Worm (Caenorhabditis elegans) whole organism, L1 larva: ENCODE data around the gene sut-1.

Experiments
- F16B12.6 ChIP-seq: fragments of 150-350 bp; optimal IDR thresholded peaks from 2 replicates; lab custom pipeline; 2014; ENCODE audit warnings: missing biosample characterization, missing genetic modification characterization
- alr-1 ChIP-seq: fragments of 200-800 bp; sonication (Bioruptor generic); optimal IDR thresholded peaks from 2 replicates; lab custom pipeline; 2018; ENCODE audit warnings: borderline replicate concordance, mild to moderate bottlenecking, missing genetic modification characterization, missing compliant biosample characterization
- aly-2 ChIP-seq: fragments of 150-350 bp; optimal IDR thresholded peaks from 2 replicates; lab custom pipeline; 2014; ENCODE audit warnings: missing biosample characterization, missing genetic modification characterization
- blmp-1 ChIP-seq: fragments of 150-350 bp; optimal IDR thresholded peaks from 2 replicates; lab custom pipeline; 2014; ENCODE audit warnings: missing biosample characterization, missing genetic modification characterization
- ceh-63 ChIP-seq: fragments of 200-800 bp; sonication (Bioruptor generic); optimal IDR thresholded peaks from 2 replicates; lab custom pipeline; 2018; ENCODE audit warnings: mild to moderate bottlenecking, missing genetic modification characterization, missing compliant biosample characterization
- ceh-8 ChIP-seq: fragments of 200-800 bp; sonication (Bioruptor generic); optimal IDR thresholded peaks from 2 replicates; lab custom pipeline; 2018; ENCODE audit warnings: mild to moderate bottlenecking, missing genetic modification characterization, moderate library complexity, missing compliant biosample characterization
- ceh-82 ChIP-seq, 3 experiments: fragments of 150-350 bp in 1 of 3; sonication (generic microtip) in 2 of 3; optimal IDR thresholded peaks; 2 replicates each; lab custom pipeline; 2014 to 2017; ENCODE audit warnings: missing biosample characterization in 3 of 3, missing genetic modification characterization in 3 of 3
- ceh-88 ChIP-seq: fragments of 200-800 bp; sonication (Bioruptor generic); IDR thresholded peaks from 2 replicates; pipeline ENCODE4 v1.3.6; 2022; ENCODE audit warnings: missing genetic modification characterization, missing compliant biosample characterization
- ces-1 ChIP-seq: fragments of 150-350 bp; optimal IDR thresholded peaks from 2 replicates; lab custom pipeline; 2014; ENCODE audit warnings: missing biosample characterization, missing genetic modification reagents, missing genetic modification characterization
- dpl-1 ChIP-seq, 3 experiments: fragments of 150-350 bp in 2 of 3; sonication (generic microtip) in 1 of 3; optimal IDR thresholded peaks; 2 replicates each; lab custom pipeline; 2014 to 2017; ENCODE audit warnings: missing biosample characterization in 3 of 3, missing genetic modification characterization in 3 of 3, missing genetic modification reagents in 3 of 3
- dsc-1 ChIP-seq: sonication (generic microtip); optimal IDR thresholded peaks from 2 replicates; lab custom pipeline; 2016; ENCODE audit warnings: mild to moderate bottlenecking, missing genetic modification characterization, missing compliant biosample characterization
- efl-1 ChIP-seq, 4 experiments: fragments of 150-350 bp; optimal IDR thresholded peaks in 3 of 4; peaks in 1 of 4; 1 replicate in 1 of 4; 2 replicates in 3 of 4; lab custom pipeline; 2014; ENCODE audit warnings: missing biosample characterization in 2 of 4, missing genetic modification characterization in 2 of 4, missing genetic modification reagents in 2 of 4
- egl-13 ChIP-seq: sonication (generic microtip); optimal IDR thresholded peaks from 2 replicates; lab custom pipeline; 2016; ENCODE audit warnings: missing genotype, missing genetic modification reagents, missing genetic modification characterization, missing compliant biosample characterization
- egl-27 ChIP-seq, 2 experiments: fragments of 150-350 bp in 1 of 2; sonication (generic microtip); optimal IDR thresholded peaks; 3 replicates each; lab custom pipeline; 2017 to 2018; ENCODE audit warnings: missing biosample characterization in 2 of 2, missing genetic modification characterization in 2 of 2, missing genetic modification reagents in 2 of 2
- elt-2 ChIP-seq: sonication (generic microtip); optimal IDR thresholded peaks from 2 replicates; lab custom pipeline; 2016; ENCODE audit warnings: missing genetic modification characterization, mild to moderate bottlenecking, inconsistent platforms, missing compliant biosample characterization, missing genetic modification reagents
- elt-3 ChIP-seq, 6 experiments: fragments of 150-350 bp in 1 of 6; sonication (generic microtip); optimal IDR thresholded peaks; 2 replicates each; lab custom pipeline; 2017 to 2018; ENCODE audit warnings: missing biosample characterization in 6 of 6, missing genetic modification characterization in 6 of 6, inconsistent platforms in 1 of 6
- ets-5 ChIP-seq: fragments of 200-800 bp; sonication (Bioruptor generic); IDR thresholded peaks from 2 replicates; pipeline ENCODE4 v1.3.6; 2022; ENCODE audit warnings: missing genetic modification characterization, missing compliant biosample characterization
- fkh-4 ChIP-seq: sonication (generic microtip); optimal IDR thresholded peaks from 2 replicates; lab custom pipeline; 2016; ENCODE audit warnings: missing compliant biosample characterization, missing genetic modification characterization, borderline replicate concordance
- fkh-8 ChIP-seq: sonication (generic microtip); optimal IDR thresholded peaks from 2 replicates; lab custom pipeline; 2016; ENCODE audit warnings: mild to moderate bottlenecking, missing genetic modification characterization, missing compliant biosample characterization
- fos-1 ChIP-seq: fragments of 150-350 bp; optimal IDR thresholded peaks from 2 replicates; lab custom pipeline; 2014; ENCODE audit warnings: missing biosample characterization, missing genetic modification characterization
- grh-1 ChIP-seq: fragments of 200-800 bp; sonication (Bioruptor generic); IDR thresholded peaks from 2 replicates; pipeline ENCODE4 v1.3.6; 2022; ENCODE audit warnings: missing genetic modification reagents, missing genetic modification characterization, missing compliant biosample characterization
- isw-1 ChIP-seq: fragments of 200-800 bp; sonication (Bioruptor generic); IDR thresholded peaks from 2 replicates; pipeline ENCODE4 v1.3.6; 2022; ENCODE audit warnings: missing genetic modification characterization, missing compliant biosample characterization
- jun-1 ChIP-seq: fragments of 150-350 bp; optimal IDR thresholded peaks from 2 replicates; lab custom pipeline; 2014; ENCODE audit warnings: missing biosample characterization, missing genetic modification reagents, missing genetic modification characterization
- lin-14 ChIP-seq: fragments of 200-800 bp; sonication (Bioruptor generic); optimal IDR thresholded peaks from 2 replicates; lab custom pipeline; 2018; ENCODE audit warnings: mild to moderate bottlenecking, missing genetic modification characterization, moderate library complexity, missing compliant biosample characterization
- lin-35 ChIP-seq, 2 experiments: fragments of 150-350 bp; optimal IDR thresholded peaks; 2 replicates each; lab custom pipeline; 2014; ENCODE audit warnings: missing biosample characterization in 2 of 2, missing genetic modification characterization in 2 of 2, missing genetic modification reagents in 2 of 2
- lin-39 ChIP-seq: fragments of 150-350 bp; optimal IDR thresholded peaks from 2 replicates; lab custom pipeline; 2014; ENCODE audit warnings: missing biosample characterization, missing genetic modification reagents, missing genetic modification characterization
- lir-3 ChIP-seq: sonication (generic microtip); optimal IDR thresholded peaks from 2 replicates; lab custom pipeline; 2016; ENCODE audit warnings: mild to moderate bottlenecking, missing genetic modification characterization, moderate library complexity, missing compliant biosample characterization; ENCODE audit not compliant: poor library complexity
- lsy-2 ChIP-seq, 2 experiments: fragments of 150-350 bp; optimal IDR thresholded peaks; 2 replicates each; lab custom pipeline; 2014; ENCODE audit warnings: missing biosample characterization in 2 of 2, missing genetic modification characterization in 2 of 2
- mdl-1 ChIP-seq, 2 experiments: fragments of 150-350 bp; optimal IDR thresholded peaks; 2 replicates each; lab custom pipeline; 2014 to 2017; ENCODE audit warnings: missing biosample characterization in 2 of 2, missing genetic modification characterization in 2 of 2, inconsistent platforms in 1 of 2
- nhr-19 ChIP-seq: fragments of 200-800 bp; sonication (Bioruptor generic); conservative IDR thresholded peaks from 2 replicates; pipeline ENCODE4 v1.3.6; 2022; ENCODE audit warnings: missing genetic modification characterization, missing compliant biosample characterization
- nhr-20 ChIP-seq: sonication (generic microtip); optimal IDR thresholded peaks from 2 replicates; lab custom pipeline; 2016; ENCODE audit warnings: mild to moderate bottlenecking, missing genetic modification characterization, missing compliant biosample characterization
- nhr-237 ChIP-seq: fragments of 150-350 bp; optimal IDR thresholded peaks from 2 replicates; lab custom pipeline; 2014; ENCODE audit warnings: missing biosample characterization, missing genetic modification characterization
- nhr-28 ChIP-seq: fragments of 150-350 bp; optimal IDR thresholded peaks from 2 replicates; lab custom pipeline; 2014; ENCODE audit warnings: missing biosample characterization, missing genetic modification characterization
- nhr-71 ChIP-seq: sonication (generic microtip); optimal IDR thresholded peaks from 2 replicates; lab custom pipeline; 2016; ENCODE audit warnings: mild to moderate bottlenecking, missing genetic modification characterization, moderate library complexity, missing compliant biosample characterization
- nhr-77 ChIP-seq: fragments of 150-350 bp; optimal IDR thresholded peaks from 2 replicates; lab custom pipeline; 2014; ENCODE audit warnings: missing biosample characterization, missing genetic modification characterization
- nhr-84 ChIP-seq: sonication (generic microtip); optimal IDR thresholded peaks from 2 replicates; lab custom pipeline; 2017; ENCODE audit warnings: missing biosample characterization, missing genetic modification characterization
- nhr-85 ChIP-seq: sonication (generic microtip); peaks from one replicate; lab custom pipeline; 2016; ENCODE audit warnings: missing genetic modification characterization, inconsistent platforms, missing compliant biosample characterization
- rnt-1 ChIP-seq: sonication (generic microtip); optimal IDR thresholded peaks from 2 replicates; lab custom pipeline; 2016; ENCODE audit warnings: mild to moderate bottlenecking, missing genetic modification characterization, moderate library complexity, missing compliant biosample characterization
- snpc-4 ChIP-seq: fragments of 150-350 bp; optimal IDR thresholded peaks from 2 replicates; lab custom pipeline; 2014; ENCODE audit warnings: missing biosample characterization, missing genetic modification characterization
- snu-23 ChIP-seq: sonication (generic microtip); optimal IDR thresholded peaks from 2 replicates; lab custom pipeline; 2016; ENCODE audit warnings: missing genetic modification characterization, missing compliant biosample characterization
- sptf-1 ChIP-seq: fragments of 150-350 bp; optimal IDR thresholded peaks from 2 replicates; lab custom pipeline; 2014; ENCODE audit warnings: missing biosample characterization, missing genetic modification characterization
- tbx-2 ChIP-seq: sonication (generic microtip); optimal IDR thresholded peaks from 2 replicates; lab custom pipeline; 2016; ENCODE audit warnings: missing genetic modification characterization, missing compliant biosample characterization
- unc-62 ChIP-seq: fragments of 150-350 bp; optimal IDR thresholded peaks from 2 replicates; lab custom pipeline; 2014; ENCODE audit warnings: missing biosample characterization, missing genetic modification reagents, missing genetic modification characterization
- unc-86 ChIP-seq: sonication (generic microtip); optimal IDR thresholded peaks from 2 replicates; lab custom pipeline; 2016; ENCODE audit warnings: missing genetic modification characterization, missing compliant biosample characterization
- unc-98 ChIP-seq: fragments of 200-800 bp; sonication (Bioruptor generic); IDR thresholded peaks from 2 replicates; pipeline ENCODE4 v1.3.6; 2022; ENCODE audit warnings: missing genetic modification characterization, missing compliant biosample characterization
- xbp-1 ChIP-seq: sonication (generic microtip); optimal IDR thresholded peaks from 2 replicates; lab custom pipeline; 2016; ENCODE audit warnings: missing genetic modification characterization, missing compliant biosample characterization
- zag-1 ChIP-seq: fragments of 150-350 bp; optimal IDR thresholded peaks from 2 replicates; lab custom pipeline; 2014; ENCODE audit warnings: missing biosample characterization, missing genetic modification characterization
- ztf-11 ChIP-seq, 2 experiments: sonication (generic microtip); optimal IDR thresholded peaks; 2 replicates each; lab custom pipeline; 2016 to 2017; ENCODE audit warnings: missing genetic modification characterization in 2 of 2, missing biosample characterization in 1 of 2, missing compliant biosample characterization in 1 of 2
- ztf-4 ChIP-seq: fragments of 150-350 bp; optimal IDR thresholded peaks from 2 replicates; lab custom pipeline; 2014; ENCODE audit warnings: missing biosample characterization, missing genetic modification characterization

Gene sut-1

DNA sequence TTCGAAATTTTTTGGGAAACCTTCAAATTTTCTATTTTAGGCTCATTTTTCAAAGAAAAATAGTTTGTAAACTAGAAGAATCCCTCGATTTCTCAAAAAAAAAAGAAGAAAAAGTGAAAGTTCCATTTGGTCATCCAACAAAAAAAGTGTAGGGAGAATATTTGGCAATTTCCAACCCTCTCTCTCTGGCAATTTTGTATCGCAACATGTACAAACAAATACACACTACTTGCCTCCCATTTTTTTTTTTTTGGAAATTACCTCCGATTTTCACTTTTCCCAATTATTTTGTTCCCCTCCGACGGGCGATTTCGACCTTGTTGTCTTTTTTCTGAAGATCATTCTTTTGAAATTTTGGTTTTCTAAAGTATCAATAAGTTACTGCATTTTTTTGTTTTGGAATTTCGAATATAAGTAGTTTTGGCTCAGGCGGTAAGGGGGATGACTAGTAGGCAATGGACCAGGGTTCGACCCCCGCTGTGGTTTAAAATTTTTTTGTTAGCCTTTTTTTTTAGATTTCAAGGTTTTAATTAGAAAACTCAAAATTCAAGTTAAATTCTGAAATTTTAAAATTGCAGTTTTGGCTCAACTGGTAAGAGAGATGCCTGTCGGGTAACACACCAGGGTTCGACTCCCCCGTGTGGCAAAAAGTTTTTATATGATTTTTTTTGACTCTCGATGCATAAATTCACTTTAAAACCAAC lies 34.4 kb downstream of the sut-1 start:
- peak; percentile 17 for TF ChIP-seq nhr-20 (tag; lab: Kevin White, UChicago)
- no peak for TF ChIP-seq unc-98
- no peak for TF ChIP-seq tbx-2 (tag; lab: Kevin White, UChicago)
- no peak for TF ChIP-seq dpl-1 (GFP tag; optimal IDR thresholded peaks at IDR 0.05; lab: Kevin White, UChicago)
- peak; percentile 61 for TF ChIP-seq lin-14 (GFP tag; lab: Kevin White, UChicago)
- TF ChIP-seq fos-1 = no peak
- no peak for TF ChIP-seq nhr-237
- TF ChIP-seq nhr-85 = peak; percentile 81
- peak; percentile 65 for TF ChIP-seq blmp-1 (tag; lab: Kevin White, UChicago)
- TF ChIP-seq unc-86 (tag; lab: Kevin White, UChicago) = no peak
- TF ChIP-seq lin-35 (GFP tag; optimal IDR thresholded peaks at IDR 0.05; lab: Kevin White, UChicago) = no peak
- TF ChIP-seq grh-1 (GFP tag; lab: Robert Waterston, UW) = 0 out of 2 replicates have a peak, but pooled peaks have one; percentile 35
- TF ChIP-seq unc-62 (GFP tag; lab: Kevin White, UChicago) = no peak
- TF ChIP-seq lsy-2 (tag; optimal IDR thresholded peaks at IDR 0.05; lab: Kevin White, UChicago) = peak; percentile 17 to 18
- TF ChIP-seq nhr-71 (tag; lab: Kevin White, UChicago) = no peak
- no peak for TF ChIP-seq egl-13 (tag; lab: Kevin White, UChicago)
- TF ChIP-seq ets-5 = no peak
- TF ChIP-seq fkh-4 (tag; lab: Kevin White, UChicago) = no peak
- no peak for TF ChIP-seq nhr-77

DNA sequence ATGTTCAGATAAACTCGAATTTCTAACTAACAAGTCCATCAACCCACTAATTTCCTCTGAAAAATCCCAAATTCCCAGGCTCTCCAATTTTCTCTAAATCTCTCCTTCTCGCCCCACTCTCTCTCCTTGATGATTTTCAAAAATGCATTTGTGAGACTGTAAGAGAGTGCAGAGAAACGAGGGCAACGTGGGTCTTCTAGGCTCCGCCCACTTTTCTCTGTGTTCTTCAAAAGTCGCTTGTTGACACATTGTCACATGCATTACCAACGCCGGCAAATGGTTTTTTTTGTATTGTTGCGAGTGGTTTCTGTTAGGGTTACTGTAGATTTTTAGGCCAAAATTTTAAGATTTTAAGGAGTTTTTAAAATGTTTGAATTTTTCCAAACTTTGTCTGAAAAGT lies 36.6 kb downstream of the sut-1 start:
- TF ChIP-seq nhr-85 (peak; percentile 76), ceh-82 (tag; optimal IDR thresholded peaks at IDR 0.05; lab: Kevin White, UChicago) (no peak), alr-1 (tag; lab: Kevin White, UChicago) (no peak), nhr-28 (tag; lab: Kevin White, UChicago) (no peak), lsy-2 (tag; optimal IDR thresholded peaks at IDR 0.05; lab: Kevin White, UChicago) (peak in 1 of 2 experiments; percentile 15), mdl-1 (tag; optimal IDR thresholded peaks at IDR 0.05; lab: Kevin White, UChicago) (peak in 1 of 2 experiments; percentile 64), dsc-1 (tag; lab: Kevin White, UChicago) (no peak), ces-1 (GFP tag; lab: Kevin White, UChicago) (no peak), aly-2 (tag; lab: Kevin White, UChicago) (no peak), elt-2 (tag; lab: Kevin White, UChicago) (no peak), unc-86 (tag; lab: Kevin White, UChicago) (no peak), unc-62 (GFP tag; lab: Kevin White, UChicago) (no peak), nhr-84 (tag; lab: Kevin White, UChicago) (no peak), lin-39 (tag; lab: Kevin White, UChicago) (no peak), sptf-1 (no peak), jun-1 (tag; lab: Kevin White, UChicago) (no peak), ceh-63 (GFP tag; lab: Kevin White, UChicago) (no peak), ceh-88 (GFP tag; lab: Robert Waterston, UW) (no peak), snpc-4 (tag; lab: Kevin White, UChicago) (no peak), ztf-4 (no peak), lir-3 (tag; lab: Kevin White, UChicago) (no peak), snu-23 (GFP tag; lab: Kevin White, UChicago) (peak; percentile 3), F16B12.6 (tag; lab: Kevin White, UChicago) (no peak), ceh-8 (GFP tag; lab: Kevin White, UChicago) (no peak), egl-27 (tag; optimal IDR thresholded peaks at IDR 0.05; lab: Kevin White, UChicago) (no peak), fkh-8 (tag; lab: Kevin White, UChicago) (no peak), elt-3 (tag; optimal IDR thresholded peaks at IDR 0.05; lab: Kevin White, UChicago) (no peak), lin-14 (GFP tag; lab: Kevin White, UChicago) (peak; percentile 50), grh-1 (GFP tag; lab: Robert Waterston, UW) (no peak), nhr-19 (GFP tag; lab: Robert Waterston, UW) (no peak), isw-1 (GFP tag; lab: Robert Waterston, UW) (no peak), ztf-11 (tag; optimal IDR thresholded peaks at IDR 0.05; lab: Kevin White, UChicago) (no peak), xbp-1 (no peak), efl-1 (optimal IDR thresholded peaks at IDR 0.05; lab: Kevin White, UChicago) (no peak), efl-1 (GFP tag; optimal IDR thresholded peaks at IDR 0.05 in 1 of 2; lab: Kevin White, UChicago) (peak in 1 of 2 experiments; percentile 62), lin-35 (GFP tag; optimal IDR thresholded peaks at IDR 0.05; lab: Kevin White, UChicago) (peak in 1 of 2 experiments; percentile 42), blmp-1 (tag; lab: Kevin White, UChicago) (peak; percentile 20), rnt-1 (peak; percentile 23), zag-1 (tag; lab: Kevin White, UChicago) (no peak)
